Worm (Caenorhabditis elegans) whole organism, L3 larva: ENCODE data around the gene F58E1.13.

Experiments used
- R02D3.7 ChIP-seq: fragments of 150-350 bp; optimal IDR thresholded peaks from 2 replicates; lab custom pipeline; 2014; ENCODE audit warnings: missing biosample characterization, missing genetic modification characterization
- ZK546.5 ChIP-seq: sonication (generic microtip); optimal IDR thresholded peaks from 2 replicates; lab custom pipeline; 2017; ENCODE audit warnings: missing biosample characterization, missing genetic modification characterization
- ceh-28 ChIP-seq: fragments of 150-350 bp; optimal IDR thresholded peaks from 2 replicates; lab custom pipeline; 2014; ENCODE audit warnings: missing biosample characterization, missing genetic modification reagents, missing genetic modification characterization
- lin-39 ChIP-seq: fragments of 150-350 bp; optimal IDR thresholded peaks from 2 replicates; lab custom pipeline; 2018; ENCODE audit warnings: missing biosample characterization, missing genetic modification reagents, missing genetic modification characterization
- nhr-23 ChIP-seq: fragments of 150-350 bp; optimal IDR thresholded peaks from 2 replicates; lab custom pipeline; 2014; ENCODE audit warnings: missing biosample characterization, missing genetic modification reagents, missing genetic modification characterization
- nhr-237 ChIP-seq: fragments of 150-350 bp; optimal IDR thresholded peaks from 2 replicates; lab custom pipeline; 2014; ENCODE audit warnings: missing biosample characterization, missing genetic modification characterization
- nhr-28 ChIP-seq: fragments of 150-350 bp; optimal IDR thresholded peaks from 2 replicates; lab custom pipeline; 2014; ENCODE audit warnings: missing biosample characterization, missing genetic modification characterization
- nhr-77 ChIP-seq: fragments of 150-350 bp; optimal IDR thresholded peaks from 2 replicates; lab custom pipeline; 2014; ENCODE audit warnings: missing biosample characterization, missing genetic modification characterization
- tbx-2 ChIP-seq: sonication (generic microtip); optimal IDR thresholded peaks from 2 replicates; lab custom pipeline; 2016; ENCODE audit warnings: mild to moderate bottlenecking, missing genetic modification characterization, missing compliant biosample characterization
- ztf-4 ChIP-seq: fragments of 150-350 bp; optimal IDR thresholded peaks from 2 replicates; lab custom pipeline; 2014; ENCODE audit warnings: missing biosample characterization, missing genetic modification characterization

ce11 chrII:1650502-1650901 is 45.2 kb downstream of the F58E1.13 start, which contains the start of gene fbxb-20:
- no peak for TF ChIP-seq nhr-237
- no peak for TF ChIP-seq ztf-4 (tag; lab: Kevin White, UChicago)
- TF ChIP-seq R02D3.7 (tag; lab: Kevin White, UChicago): no peak
- TF ChIP-seq nhr-77 (tag; lab: Kevin White, UChicago): no peak
- TF ChIP-seq lin-39 (tag; lab: Kevin White, UChicago): no peak
- no peak for TF ChIP-seq tbx-2 (tag; lab: Kevin White, UChicago)
- no peak for TF ChIP-seq ZK546.5 (tag; lab: Kevin White, UChicago)
- TF ChIP-seq ceh-28 (tag; lab: Kevin White, UChicago): no peak
- TF ChIP-seq nhr-28 (tag; lab: Kevin White, UChicago): no peak
- TF ChIP-seq nhr-23 (tag; lab: Kevin White, UChicago): no peak
